Worm (Caenorhabditis elegans) whole organism, L3 larva: ENCODE measurements around the gene ZK742.4.

Experiments
- fos-1 ChIP-seq: fragments of 150-350 bp; optimal IDR thresholded peaks from 2 replicates; lab custom pipeline; 2014; ENCODE audit warnings: missing biosample characterization, missing genetic modification characterization
- mml-1 ChIP-seq: fragments of 150-350 bp; sonication (generic microtip); optimal IDR thresholded peaks from 3 replicates; lab custom pipeline; 2014; ENCODE audit warnings: missing biosample characterization, missing genetic modification characterization
- nhr-11 ChIP-seq: fragments of 150-350 bp; optimal IDR thresholded peaks from 2 replicates; lab custom pipeline; 2014; ENCODE audit warnings: missing biosample characterization, missing genetic modification characterization
- nhr-77 ChIP-seq: fragments of 150-350 bp; optimal IDR thresholded peaks from 2 replicates; lab custom pipeline; 2014; ENCODE audit warnings: missing biosample characterization, missing genetic modification characterization
- ztf-11 ChIP-seq: fragments of 150-350 bp; optimal IDR thresholded peaks from 2 replicates; lab custom pipeline; 2014; ENCODE audit warnings: missing biosample characterization, missing genetic modification characterization
- ztf-4 ChIP-seq: fragments of 150-350 bp; optimal IDR thresholded peaks from 2 replicates; lab custom pipeline; 2014; ENCODE audit warnings: missing biosample characterization, missing genetic modification characterization

ce11 chrV:7793067-7793466, 18.5 kb downstream of the ZK742.4 start, which contains the start of gene flp-21:
- TF ChIP-seq ztf-4 (no peak), fos-1 (tag; lab: Kevin White, UChicago) (no peak), nhr-11 (tag; lab: Kevin White, UChicago) (no peak), ztf-11 (tag; lab: Kevin White, UChicago) (no peak), nhr-77 (tag; lab: Kevin White, UChicago) (no peak), mml-1 (tag; lab: Kevin White, UChicago) (no peak)
